Worm (Caenorhabditis elegans) whole organism, midembryonic: ENCODE data around the gene imph-1.

Source experiments
- T22C8.4 ChIP-seq: fragments of 200-800 bp; sonication (Bioruptor generic); IDR thresholded peaks from 2 replicates; pipeline ENCODE4 v1.3.6; 2022; ENCODE audit warnings: missing genetic modification characterization, missing compliant biosample characterization
- cog-1 ChIP-seq: sonication (generic microtip); optimal IDR thresholded peaks from 2 replicates; lab custom pipeline; 2016; ENCODE audit warnings: missing genetic modification characterization, missing compliant biosample characterization
- flt-1 ChIP-seq: fragments of 200-800 bp; sonication (Bioruptor generic); IDR thresholded peaks from 2 replicates; pipeline ENCODE4 v1.3.6; 2022; ENCODE audit warnings: missing genetic modification characterization, missing compliant biosample characterization
- klf-2 ChIP-seq: fragments of 200-800 bp; sonication (Bioruptor generic); conservative IDR thresholded peaks from 2 replicates; pipeline ENCODE4 v1.3.6; 2022; ENCODE audit warnings: missing genetic modification reagents, missing genetic modification characterization, missing compliant biosample characterization
- med-1 ChIP-seq: sonication (generic microtip); optimal IDR thresholded peaks from 2 replicates; lab custom pipeline; 2017; ENCODE audit warnings: missing genetic modification characterization, mild to moderate bottlenecking, missing compliant biosample characterization, antibody characterized with exemption, missing genetic modification reagents; ENCODE audit not compliant: insufficient read depth
- ref-1 ChIP-seq: fragments of 200-800 bp; sonication (Bioruptor generic); conservative IDR thresholded peaks from 2 replicates; pipeline ENCODE4 v1.3.6; 2022; ENCODE audit warnings: missing genetic modification reagents, missing genetic modification characterization, missing compliant biosample characterization
- tab-1 ChIP-seq: fragments of 200-800 bp; sonication (Bioruptor generic); IDR thresholded peaks from 2 replicates; pipeline ENCODE4 v1.3.6; 2022; ENCODE audit warnings: missing genetic modification characterization, missing compliant biosample characterization
- ztf-23 ChIP-seq: fragments of 200-800 bp; sonication (Bioruptor generic); IDR thresholded peaks from 2 replicates; pipeline ENCODE4 v1.3.6; 2022; ENCODE audit warnings: missing genetic modification reagents, missing genetic modification characterization, missing compliant biosample characterization
- ztf-29 ChIP-seq: fragments of 200-800 bp; sonication (Bioruptor generic); IDR thresholded peaks from 2 replicates; pipeline ENCODE4 v1.3.6; 2022; ENCODE audit warnings: missing genetic modification reagents, missing genetic modification characterization, missing compliant biosample characterization

ce11 chrIII:4581495-4581894 lies 28.1 kb downstream of the imph-1 start, which contains the start of gene F35G12.12:
- TF ChIP-seq flt-1 (GFP tag; lab: Robert Waterston, UW) (no peak), med-1 (no peak), cog-1 (tag; lab: Kevin White, UChicago) (no peak), T22C8.4 (no peak), ref-1 (GFP tag; lab: Robert Waterston, UW) (no peak), ztf-29 (GFP tag; lab: Robert Waterston, UW) (no peak), tab-1 (GFP tag; lab: Robert Waterston, UW) (no peak), klf-2 (GFP tag; lab: Robert Waterston, UW) (no peak), ztf-23 (GFP tag; lab: Robert Waterston, UW) (no peak)
